Worm (Caenorhabditis elegans) whole organism, dauer: Measurements from ENCODE around the gene vglu-3.

Experiments
- unc-62 ChIP-seq: sonication (generic microtip); optimal IDR thresholded peaks from 2 replicates; lab custom pipeline; 2017; ENCODE audit warnings: missing biosample characterization, missing genetic modification reagents, missing genetic modification characterization

The vglu-3 gene

ce11 chrIII:10294837-10295236 is 5.3 kb upstream of the vglu-3 start, which contains the start of gene vglu-2:
Gene vglu-2, plus strand, starts transcription at chrIII:10295137.
- no peak for TF ChIP-seq unc-62 (GFP tag; lab: Kevin White, UChicago)

ce11 chrIII:10296904-10297303 is 3.3 kb upstream of the vglu-3 start:
- no peak for TF ChIP-seq unc-62 (GFP tag; lab: Kevin White, UChicago)

- no peak for TF ChIP-seq unc-62 (GFP tag; lab: Kevin White, UChicago)
Observed at ce11 chrIII:10305295-10305694, 5.1 kb downstream of the vglu-3 start.

- TF ChIP-seq unc-62 (GFP tag; lab: Kevin White, UChicago), result no peak
Observed at ce11 chrIII:10306049-10306448, 5.9 kb downstream of the vglu-3 start, which contains the start of gene T07A5.1. Gene T07A5.1, minus strand, starts transcription at chrIII:10306197.

ce11 chrIII:10311016-10311415 is 10.8 kb downstream of the vglu-3 start, which contains the start of gene T07A5.7:
Gene T07A5.7, minus strand, starts transcription at chrIII:10311116.
- no peak for TF ChIP-seq unc-62 (GFP tag; lab: Kevin White, UChicago)

- no peak for TF ChIP-seq unc-62 (GFP tag; lab: Kevin White, UChicago)
Observed at ce11 chrIII:10314234-10314633, 14.1 kb downstream of the vglu-3 start.

- TF ChIP-seq unc-62 (GFP tag; lab: Kevin White, UChicago), result no peak
Observed at ce11 chrIII:10318062-10318609, 18.0 kb downstream of the vglu-3 start, which contains the start of the genes unc-50 and ostf-4. Gene unc-50, minus strand, starts transcription at chrIII:10318162. Gene ostf-4, minus strand, starts transcription at chrIII:10318559.

- TF ChIP-seq unc-62 (GFP tag; lab: Kevin White, UChicago), result no peak
Observed at ce11 chrIII:10318755-10319154, 18.6 kb downstream of the vglu-3 start, which contains the start of gene unc-69. Gene unc-69, plus strand, starts transcription at chrIII:10318939.

ce11 chrIII:10320788-10321187 is 20.6 kb downstream of the vglu-3 start, which contains the start of gene sas-7:
Gene sas-7, plus strand, starts transcription at chrIII:10321019.
- no peak for TF ChIP-seq unc-62 (GFP tag; lab: Kevin White, UChicago)

ce11 chrIII:10326327-10326726 is 26.1 kb downstream of the vglu-3 start:
- no peak for TF ChIP-seq unc-62 (GFP tag; lab: Kevin White, UChicago)

ce11 chrIII:10328565-10329541 is 28.7 kb downstream of the vglu-3 start:
- TF ChIP-seq unc-62 (GFP tag; lab: Kevin White, UChicago), result no peak

ce11 chrIII:10329811-10330210 is 29.6 kb downstream of the vglu-3 start:
- no peak for TF ChIP-seq unc-62 (GFP tag; lab: Kevin White, UChicago)

ce11 chrIII:10330372-10331062 is 30.3 kb downstream of the vglu-3 start, which contains the start of gene nex-2:
Gene nex-2, minus strand, starts transcription at chrIII:10330422.
- TF ChIP-seq unc-62 (GFP tag; lab: Kevin White, UChicago), result no peak

ce11 chrIII:10331232-10331631 is 31.1 kb downstream of the vglu-3 start:
- no peak for TF ChIP-seq unc-62 (GFP tag; lab: Kevin White, UChicago)

ce11 chrIII:10332560-10332959 is 32.4 kb downstream of the vglu-3 start, which contains the start of gene T07C4.12:
Gene T07C4.12, minus strand, starts transcription at chrIII:10332660.
- no peak for TF ChIP-seq unc-62 (GFP tag; lab: Kevin White, UChicago)
